Fruit fly (Drosophila melanogaster) whole organism, embryonic: ENCODE results near the gene Muc18B.

ENCODE experiments used
- Atf-2 ChIP-seq: fragments of 200-800 bp; sonication (Bioruptor generic); optimal IDR thresholded peaks from 2 replicates; lab custom pipeline; 2016; ENCODE audit warnings: missing biosample characterization, missing genetic modification characterization
- Atf3 ChIP-seq: fragments of 200-800 bp; sonication (Bioruptor generic); optimal IDR thresholded peaks from 3 replicates; lab custom pipeline; 2016; ENCODE audit warnings: missing biosample characterization, missing genetic modification characterization
- CG10209 ChIP-seq: fragments of 200-800 bp; sonication (Bioruptor generic); optimal IDR thresholded peaks from 3 replicates; lab custom pipeline; 2017; ENCODE audit warnings: missing biosample characterization, mild to moderate bottlenecking, missing genetic modification characterization, missing genetic modification reagents
- CG11695 ChIP-seq: fragments of 200-800 bp; sonication (Bioruptor generic); IDR thresholded peaks from 3 replicates; pipeline ENCODE4 v1.3.6; 2022; ENCODE audit warnings: missing biosample characterization, missing genetic modification characterization
- CG13296 ChIP-seq: fragments of 200-800 bp; sonication (Bioruptor generic); optimal IDR thresholded peaks from 3 replicates; lab custom pipeline; 2018; ENCODE audit warnings: missing biosample characterization, mild to moderate bottlenecking, missing genetic modification characterization
- CG13424 ChIP-seq: fragments of 200-800 bp; sonication (Bioruptor generic); optimal IDR thresholded peaks from 2 replicates; lab custom pipeline; 2019; ENCODE audit warnings: missing biosample characterization, mild to moderate bottlenecking, missing genetic modification characterization, moderate library complexity
- CG15011 ChIP-seq: fragments of 200-800 bp; sonication (Bioruptor generic); optimal IDR thresholded peaks from 3 replicates; lab custom pipeline; 2018; ENCODE audit warnings: missing biosample characterization, mild to moderate bottlenecking, missing genetic modification characterization
- CG15514 ChIP-seq: fragments of 200-800 bp; sonication (Bioruptor generic); optimal IDR thresholded peaks from 3 replicates; lab custom pipeline; 2017; ENCODE audit warnings: missing biosample characterization, missing genetic modification characterization, mild to moderate bottlenecking, moderate library complexity, missing genetic modification reagents
- CG15696 ChIP-seq: fragments of 200-800 bp; sonication (Bioruptor generic); optimal IDR thresholded peaks from 2 replicates; lab custom pipeline; 2019; ENCODE audit warnings: missing biosample characterization, mild to moderate bottlenecking, missing genetic modification characterization, moderate library complexity
- CG3065 ChIP-seq: fragments of 200-800 bp; sonication (Bioruptor generic); optimal IDR thresholded peaks from 2 replicates; lab custom pipeline; 2016; ENCODE audit warnings: missing biosample characterization, missing genetic modification characterization
- CG6813 ChIP-seq: fragments of 200-800 bp; sonication (Bioruptor generic); optimal IDR thresholded peaks from 2 replicates; lab custom pipeline; 2017; ENCODE audit warnings: missing biosample characterization, missing genetic modification characterization, mild to moderate bottlenecking, moderate library complexity, missing genetic modification reagents
- CG6854 ChIP-seq: fragments of 200-800 bp; sonication (Bioruptor generic); optimal IDR thresholded peaks from 3 replicates; lab custom pipeline; 2017; ENCODE audit warnings: missing biosample characterization, mild to moderate bottlenecking, missing genetic modification characterization
- CG7271 ChIP-seq: fragments of 200-800 bp; sonication (Bioruptor generic); optimal IDR thresholded peaks from 2 replicates; lab custom pipeline; 2018; ENCODE audit warnings: missing biosample characterization, mild to moderate bottlenecking, missing genetic modification characterization, moderate library complexity
- CG9727 ChIP-seq: fragments of 200-800 bp; sonication (Bioruptor generic); optimal IDR thresholded peaks from 3 replicates; lab custom pipeline; 2017; ENCODE audit warnings: missing biosample characterization, mild to moderate bottlenecking, missing genetic modification characterization
- CG9797 ChIP-seq: fragments of 200-800 bp; sonication (Bioruptor generic); optimal IDR thresholded peaks from 3 replicates; lab custom pipeline; 2018; ENCODE audit warnings: missing biosample characterization, mild to moderate bottlenecking, missing genetic modification characterization
- Camta ChIP-seq: fragments of 200-800 bp; sonication (Bioruptor generic); optimal IDR thresholded peaks from 2 replicates; lab custom pipeline; 2016; ENCODE audit warnings: missing biosample characterization, missing genetic modification characterization
- Dp ChIP-seq: fragments of 200-800 bp; sonication (Bioruptor generic); optimal IDR thresholded peaks from 2 replicates; lab custom pipeline; 2018; ENCODE audit warnings: missing biosample characterization, mild to moderate bottlenecking, missing genetic modification characterization, moderate library complexity
- Drgx ChIP-seq: fragments of 200-800 bp; sonication (Bioruptor generic); IDR thresholded peaks from 2 replicates; pipeline ENCODE4 v1.3.6; 2022; ENCODE audit warnings: missing biosample characterization, missing genetic modification characterization
- Elba2 ChIP-seq: fragments of 200-800 bp; sonication (Bioruptor generic); optimal IDR thresholded peaks from 3 replicates; lab custom pipeline; 2016; ENCODE audit warnings: missing biosample characterization, missing genetic modification characterization
- Fer2 ChIP-seq: fragments of 200-800 bp; sonication (Bioruptor generic); optimal IDR thresholded peaks from 2 replicates; lab custom pipeline; 2018; ENCODE audit warnings: missing biosample characterization, mild to moderate bottlenecking, missing genetic modification characterization, moderate library complexity
- HmgZ ChIP-seq: fragments of 200-800 bp; sonication (Bioruptor generic); optimal IDR thresholded peaks from 2 replicates; lab custom pipeline; 2018; ENCODE audit warnings: missing biosample characterization, mild to moderate bottlenecking, missing genetic modification characterization
- Kr ChIP-seq: fragments of 200-800 bp; sonication (Bioruptor generic); optimal IDR thresholded peaks from 2 replicates; lab custom pipeline; 2017; ENCODE audit warnings: missing biosample characterization, mild to moderate bottlenecking, missing genetic modification characterization
- Lpt ChIP-seq: fragments of >200 bp; optimal IDR thresholded peaks from 2 replicates; lab custom pipeline; 2018; ENCODE audit warnings: missing biosample characterization, missing genetic modification characterization
- Med ChIP-seq: fragments of 200-800 bp; sonication (Bioruptor generic); peaks from one replicate; lab custom pipeline; 2016; ENCODE audit warnings: missing biosample characterization, missing genetic modification characterization, mild to moderate bottlenecking, inconsistent platforms, moderate library complexity
- NC2α ChIP-seq: fragments of 200-800 bp; sonication (Bioruptor generic); optimal IDR thresholded peaks from 2 replicates; lab custom pipeline; 2016; ENCODE audit warnings: missing biosample characterization, missing genetic modification characterization
- Oaz ChIP-seq: fragments of 200-800 bp; sonication (Bioruptor generic); IDR thresholded peaks from 2 replicates; pipeline ENCODE4 v1.3.6; 2022; ENCODE audit warnings: missing biosample characterization, missing genetic modification characterization
- Pdp1 ChIP-seq, 2 experiments: fragments of 200-800 bp; sonication (Bioruptor generic); optimal IDR thresholded peaks; 3 replicates each; lab custom pipeline; 2016; ENCODE audit warnings: missing biosample characterization in 2 of 2, missing genetic modification characterization in 2 of 2, mild to moderate bottlenecking in 1 of 2, moderate library complexity in 1 of 2
- Rfx ChIP-seq: fragments of 200-800 bp; sonication (Bioruptor generic); IDR thresholded peaks from 2 replicates; pipeline ENCODE4 v1.3.6; 2022; ENCODE audit warnings: missing biosample characterization, missing genetic modification characterization
- Sin3A ChIP-seq: fragments of >200 bp; optimal IDR thresholded peaks from 2 replicates; lab custom pipeline; 2018
- Sry-δ ChIP-seq: fragments of 200-800 bp; sonication (Bioruptor generic); optimal IDR thresholded peaks from 2 replicates; lab custom pipeline; 2016; ENCODE audit warnings: missing biosample characterization, missing genetic modification characterization
- Usf ChIP-seq: fragments of 200-800 bp; sonication (Bioruptor generic); optimal IDR thresholded peaks from 2 replicates; lab custom pipeline; 2017; ENCODE audit warnings: missing genotype, missing biosample characterization, missing genetic modification characterization
- Xrp1 ChIP-seq: fragments of 200-800 bp; sonication (Bioruptor generic); IDR thresholded peaks from 2 replicates; pipeline ENCODE4 v1.3.6; 2022; ENCODE audit warnings: missing biosample characterization, missing genetic modification characterization
- ato ChIP-seq: fragments of 200-800 bp; sonication (Bioruptor generic); IDR thresholded peaks from 2 replicates; pipeline ENCODE4 v1.3.6; 2022; ENCODE audit warnings: missing biosample characterization, missing genetic modification characterization; ENCODE audit not compliant: partially characterized antibody
- crc ChIP-seq: fragments of 200-800 bp; sonication (Bioruptor generic); optimal IDR thresholded peaks from 2 replicates; lab custom pipeline; 2016; ENCODE audit warnings: missing biosample characterization, missing genetic modification characterization
- dpn ChIP-seq, 2 experiments: fragments of 200-800 bp; sonication (Bioruptor generic); optimal IDR thresholded peaks; 3 replicates each; lab custom pipeline; 2016; ENCODE audit warnings: missing biosample characterization in 2 of 2, missing genetic modification characterization in 2 of 2
- en ChIP-seq: fragments of 200-800 bp; sonication (Bioruptor generic); optimal IDR thresholded peaks from 2 replicates; lab custom pipeline; 2016; ENCODE audit warnings: missing biosample characterization, missing genetic modification characterization
- insv ChIP-seq, 2 experiments: fragments of 200-800 bp; sonication (Bioruptor generic); optimal IDR thresholded peaks; 3 replicates each; lab custom pipeline; 2016 to 2018; ENCODE audit warnings: missing biosample characterization in 2 of 2, missing genetic modification characterization in 2 of 2
- inv ChIP-seq: fragments of 200-800 bp; sonication (Bioruptor generic); IDR thresholded peaks from 2 replicates; pipeline ENCODE4 v1.3.6; 2022; ENCODE audit warnings: missing biosample characterization, missing genetic modification characterization; ENCODE audit not compliant: partially characterized antibody
- lab ChIP-seq: fragments of 200-800 bp; sonication (Bioruptor generic); optimal IDR thresholded peaks from 3 replicates; lab custom pipeline; 2017; ENCODE audit warnings: missing biosample characterization, missing genetic modification characterization, mild to moderate bottlenecking, moderate library complexity, missing genetic modification reagents
- pum ChIP-seq: fragments of 200-800 bp; sonication (Bioruptor generic); optimal IDR thresholded peaks from 2 replicates; lab custom pipeline; 2016; ENCODE audit warnings: missing biosample characterization, missing genetic modification characterization
- scrt ChIP-seq: fragments of 200-800 bp; sonication (Bioruptor generic); optimal IDR thresholded peaks from 2 replicates; lab custom pipeline; 2018; ENCODE audit warnings: missing biosample characterization, mild to moderate bottlenecking, missing genetic modification characterization, moderate library complexity
- sima ChIP-seq: fragments of 200-800 bp; sonication (Bioruptor generic); optimal IDR thresholded peaks from 2 replicates; lab custom pipeline; 2016; ENCODE audit warnings: missing biosample characterization, missing genetic modification characterization
- sisA ChIP-seq: fragments of 200-800 bp; sonication (Bioruptor generic); IDR thresholded peaks from 2 replicates; pipeline ENCODE4 v1.3.6; 2022; ENCODE audit warnings: missing biosample characterization, missing genetic modification characterization
- stwl ChIP-seq: fragments of 200-800 bp; sonication (Bioruptor generic); optimal IDR thresholded peaks from 3 replicates; lab custom pipeline; 2018; ENCODE audit warnings: missing biosample characterization, mild to moderate bottlenecking, missing genetic modification characterization, moderate library complexity
- tll ChIP-seq, 2 experiments: fragments of 200-800 bp in 1 of 2; fragments of >200 bp in 1 of 2; sonication (Bioruptor generic) in 1 of 2; optimal IDR thresholded peaks; 2 replicates each; lab custom pipeline; 2017 to 2019; ENCODE audit warnings: missing biosample characterization in 2 of 2, missing genetic modification characterization in 2 of 2, mild to moderate bottlenecking in 1 of 2, moderate library complexity in 1 of 2
- usp ChIP-seq: fragments of >200 bp; optimal IDR thresholded peaks from 2 replicates; lab custom pipeline; 2017; ENCODE audit warnings: missing biosample characterization, missing genetic modification characterization

Muc18B gene

DNA sequence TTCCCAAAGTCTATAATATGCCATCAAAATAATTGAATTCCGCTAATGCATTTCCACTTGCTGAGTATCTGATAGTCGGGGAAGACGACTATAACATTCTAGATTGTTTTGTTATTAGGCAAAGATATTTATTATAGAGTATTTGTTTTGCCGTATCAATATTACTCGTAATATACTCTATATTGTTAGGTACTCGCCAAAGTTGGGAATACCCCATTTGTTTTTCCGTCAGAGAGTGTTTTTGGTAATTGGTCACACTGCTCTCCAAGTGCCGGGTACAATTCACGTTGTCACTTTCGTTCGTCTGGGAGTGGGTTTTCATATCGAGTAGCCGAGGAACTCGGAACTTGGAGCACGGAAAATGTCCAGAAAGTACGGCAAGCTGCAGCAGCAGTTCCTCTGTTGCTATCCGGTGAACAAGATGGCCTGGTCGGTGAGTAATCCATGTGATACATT, 28.1 kb downstream of the Muc18B start, which contains the start of gene CG7889 (continued):
- TF ChIP-seq HmgZ (peak; percentile 12), CG13424 (peak; percentile 54), Atf-2 (GFP tag; lab: Kevin White, UChicago) (no peak), CG6854 (no peak), dpn (GFP tag; optimal IDR thresholded peaks at IDR 0.05; lab: Kevin White, UChicago) (no peak), en (GFP tag; lab: Kevin White, UChicago) (no peak), CG9797 (GFP tag; lab: Kevin White, UChicago) (peak; percentile 52), Sin3A (lab: Kevin White, UChicago) (no peak), sisA (no peak), CG13296 (peak; percentile 24), insv (GFP tag; optimal IDR thresholded peaks at IDR 0.05; lab: Kevin White, UChicago) (no peak), tll (GFP tag; optimal IDR thresholded peaks at IDR 0.05; lab: Kevin White, UChicago) (no peak), CG10209 (GFP tag; lab: Kevin White, UChicago) (peak; percentile 23), sima (GFP tag; lab: Kevin White, UChicago) (no peak), Med (GFP tag; lab: Kevin White, UChicago) (peak; percentile 81), CG6813 (GFP tag; lab: Kevin White, UChicago) (no peak), ato (GFP tag; lab: Robert Waterston, UW) (no peak), Atf3 (no peak), CG15514 (peak; percentile 15), Drgx (GFP tag; lab: Robert Waterston, UW) (no peak), Fer2 (tag; lab: Kevin White, UChicago) (no peak), crc (GFP tag; lab: Kevin White, UChicago) (no peak), Lpt (GFP tag; lab: Kevin White, UChicago) (no peak), pum (GFP tag; lab: Kevin White, UChicago) (no peak), Oaz (GFP tag; lab: Robert Waterston, UW) (no peak), usp (GFP tag; lab: Kevin White, UChicago) (no peak), CG9727 (GFP tag; lab: Kevin White, UChicago) (peak; percentile 22), CG3065 (GFP tag; lab: Kevin White, UChicago) (no peak), CG11695 (GFP tag; lab: Robert Waterston, UW) (0 out of 3 replicates have a peak, but pooled peaks have one; percentile 29), Xrp1 (GFP tag; lab: Robert Waterston, UW) (peak; percentile 26; the same call in 1 of the 2 replicates), CG15011 (GFP tag; lab: Kevin White, UChicago) (no peak), lab (GFP tag; lab: Kevin White, UChicago) (peak; percentile 3), stwl (tag; lab: Kevin White, UChicago) (peak; percentile 15), CG15696 (tag; lab: Kevin White, UChicago) (peak; percentile 6), Camta (GFP tag; lab: Kevin White, UChicago) (peak; percentile 31), inv (GFP tag; lab: Robert Waterston, UW) (no peak), scrt (peak; percentile 43), Rfx (GFP tag; lab: Robert Waterston, UW) (peak; percentile 42; the same call in 1 of the 2 replicates), Sry-δ (GFP tag; lab: Kevin White, UChicago) (peak; percentile 3), CG7271 (no peak), Pdp1 (GFP tag; optimal IDR thresholded peaks at IDR 0.05; lab: Kevin White, UChicago) (peak in 1 of 2 experiments; percentile 41), Kr (GFP tag; lab: Kevin White, UChicago) (no peak), Usf (no peak), Elba2 (GFP tag; lab: Kevin White, UChicago) (no peak), NC2α (no peak), Dp (GFP tag; lab: Kevin White, UChicago) (no peak)
